Fruit fly (Drosophila melanogaster): ENCODE results near the gene cv.

- TF ChIP-seq zf30C (GFP tag; optimal IDR thresholded peaks at IDR 0.05) (no peak), CG13287 (GFP tag; IDR thresholded peaks at IDR 0.05; ENCODE audit: partially characterized antibody) (peak; percentile 100), CG10321 (GFP tag; IDR thresholded peaks at IDR 0.05) (no peak), Side (GFP tag; optimal IDR thresholded peaks at IDR 0.05) (peak; percentile 30)
Observed at dm6 chrX:5737676-5738220, 47.9 kb downstream of the cv start, which contains the start of gene Snx27.
